Fruit fly (Drosophila melanogaster) whole organism, wandering third instar larva: ENCODE data around the gene slx1.
A peak's percentile ranks its signal among the peaks of the same experiment; 100 is the strongest.

Source experiments
- Abd-B ChIP-seq: fragments of >200 bp; optimal IDR thresholded peaks from 2 replicates; lab custom pipeline; 2017; ENCODE audit warnings: missing biosample characterization, missing genetic modification characterization
- GATAd ChIP-seq: sonication (Bioruptor generic); optimal IDR thresholded peaks from 2 replicates; lab custom pipeline; 2016; ENCODE audit warnings: missing biosample characterization, missing genetic modification characterization
- Hnf4 ChIP-seq: fragments of 200-800 bp; sonication (Bioruptor generic); optimal IDR thresholded peaks from 2 replicates; lab custom pipeline; 2016; ENCODE audit warnings: missing biosample characterization, mild to moderate bottlenecking, missing genetic modification characterization
- Hr78 ChIP-seq: fragments of >200 bp; optimal IDR thresholded peaks from 2 replicates; lab custom pipeline; 2017; ENCODE audit warnings: missing biosample characterization, missing genetic modification characterization
- Hr83 ChIP-seq: fragments of 200-300 bp; sonication (Bioruptor generic); optimal IDR thresholded peaks from 2 replicates; lab custom pipeline; 2016; ENCODE audit warnings: missing biosample characterization, mild to moderate bottlenecking, missing genetic modification characterization, moderate library complexity; ENCODE audit not compliant: poor library complexity, severe bottlenecking
- Mio ChIP-seq: sonication (Bioruptor generic); optimal IDR thresholded peaks from 2 replicates; lab custom pipeline; 2016; ENCODE audit warnings: missing biosample characterization, missing genetic modification characterization
- OdsH ChIP-seq: fragments of 200-800 bp; sonication (Bioruptor generic); optimal IDR thresholded peaks from 2 replicates; lab custom pipeline; 2016; ENCODE audit warnings: missing biosample characterization, mild to moderate bottlenecking, missing genetic modification characterization
- Rel ChIP-seq, 2 experiments: fragments of 200-800 bp; sonication (Bioruptor generic) in 1 of 2; optimal IDR thresholded peaks; 2 replicates in 1 of 2; 3 replicates in 1 of 2; lab custom pipeline; 2016 to 2019; ENCODE audit warnings: mild to moderate bottlenecking in 2 of 2, missing biosample characterization in 2 of 2, missing genetic modification characterization in 2 of 2, moderate library complexity in 1 of 2
- Sp1 ChIP-seq: fragments of 200-800 bp; sonication (Bioruptor generic); optimal IDR thresholded peaks from 3 replicates; lab custom pipeline; 2019; ENCODE audit warnings: missing biosample characterization, mild to moderate bottlenecking, missing genetic modification characterization, moderate library complexity
- Vsx2 ChIP-seq: fragments of 200-300, 225-300 bp; sonication (Bioruptor generic); optimal IDR thresholded peaks from 2 replicates; lab custom pipeline; 2018; ENCODE audit warnings: missing biosample characterization, missing genetic modification characterization; ENCODE audit not compliant: partially characterized antibody
- br ChIP-seq: fragments of 200-800 bp; sonication (Bioruptor generic); optimal IDR thresholded peaks from 2 replicates; lab custom pipeline; 2016; ENCODE audit warnings: missing biosample characterization, missing genetic modification characterization
- dmrt93B ChIP-seq: fragments of 200-800 bp; sonication (Bioruptor generic); optimal IDR thresholded peaks from 2 replicates; lab custom pipeline; 2018; ENCODE audit warnings: missing biosample characterization, mild to moderate bottlenecking, missing genetic modification characterization
- ey ChIP-seq: fragments of 200-800 bp; sonication (Bioruptor generic); optimal IDR thresholded peaks from 2 replicates; lab custom pipeline; 2016; ENCODE audit warnings: missing biosample characterization, missing genetic modification characterization
- foxo ChIP-seq, 2 experiments: fragments of 200-800 bp; sonication (Bioruptor generic); optimal IDR thresholded peaks; 2 replicates in 1 of 2; 3 replicates in 1 of 2; lab custom pipeline; 2016 to 2017; ENCODE audit warnings: missing biosample characterization in 2 of 2, missing genetic modification characterization in 2 of 2
- fru ChIP-seq: fragments of 200-800 bp; sonication (Bioruptor generic); optimal IDR thresholded peaks from 3 replicates; lab custom pipeline; 2016; ENCODE audit warnings: missing biosample characterization, mild to moderate bottlenecking, missing genetic modification characterization
- h ChIP-seq: fragments of 200-800 bp; sonication (Bioruptor generic); optimal IDR thresholded peaks from 3 replicates; lab custom pipeline; 2016; ENCODE audit warnings: missing biosample characterization, mild to moderate bottlenecking, missing genetic modification characterization
- lola ChIP-seq: fragments of >200 bp; optimal IDR thresholded peaks from 2 replicates; lab custom pipeline; 2017; ENCODE audit warnings: missing biosample characterization, missing genetic modification characterization
- sage ChIP-seq: fragments of 200-800 bp; sonication (Bioruptor generic); optimal IDR thresholded peaks from 2 replicates; lab custom pipeline; 2016; ENCODE audit warnings: missing biosample characterization, mild to moderate bottlenecking, missing genetic modification characterization
- sv ChIP-seq: fragments of 200-800 bp; sonication (Bioruptor generic); optimal IDR thresholded peaks from 3 replicates; lab custom pipeline; 2016; ENCODE audit warnings: missing biosample characterization, missing genetic modification characterization

slx1 gene

dm6 chr3R:4687207-4687606 lies 45.4 kb downstream of the slx1 start:
- TF ChIP-seq foxo (GFP tag; optimal IDR thresholded peaks at IDR 0.05; lab: Kevin White, UChicago) (peak in 1 of 2 experiments; percentile 39), br (GFP tag; lab: Kevin White, UChicago) (no peak), Vsx2 (no peak), h (GFP tag; lab: Kevin White, UChicago) (peak; percentile 39), OdsH (GFP tag; lab: Kevin White, UChicago) (no peak), Hr78 (GFP tag; lab: Kevin White, UChicago) (no peak), sage (GFP tag; lab: Kevin White, UChicago) (no peak), GATAd (GFP tag; lab: Kevin White, UChicago) (no peak), fru (GFP tag; lab: Kevin White, UChicago) (peak; percentile 19), dmrt93B (GFP tag; lab: Kevin White, UChicago) (no peak), ey (GFP tag; lab: Kevin White, UChicago) (peak; percentile 43)

- no peak for TF ChIP-seq Sp1 (GFP tag; lab: Kevin White, UChicago)
- no peak for TF ChIP-seq Mio (GFP tag; lab: Kevin White, UChicago)
- TF ChIP-seq br (GFP tag; lab: Kevin White, UChicago) = no peak
- no peak for TF ChIP-seq Abd-B (GFP tag; lab: Kevin White, UChicago)
- TF ChIP-seq foxo (GFP tag; optimal IDR thresholded peaks at IDR 0.05; lab: Kevin White, UChicago) = no peak
- TF ChIP-seq ey (GFP tag; lab: Kevin White, UChicago) = no peak
- no peak for TF ChIP-seq Rel (GFP tag; optimal IDR thresholded peaks at IDR 0.05; lab: Kevin White, UChicago)
- TF ChIP-seq Rel (tag; optimal IDR thresholded peaks at IDR 0.05; lab: Kevin White, UChicago) = no peak
- no peak for TF ChIP-seq dmrt93B (GFP tag; lab: Kevin White, UChicago)
- no peak for TF ChIP-seq OdsH (GFP tag; lab: Kevin White, UChicago)
- no peak for TF ChIP-seq Hr83
- TF ChIP-seq Hnf4 (GFP tag; lab: Kevin White, UChicago) = no peak
- no peak for TF ChIP-seq lola
- no peak for TF ChIP-seq sv (GFP tag; lab: Kevin White, UChicago)
These were observed 48.7 kb downstream of the slx1 start, which contains the start of gene CG33927 for dm6 chr3R:4690508-4690907. TSS of gene CG33927 (minus strand) at chr3R:4690608.
